Worm (Caenorhabditis elegans) whole organism, early embryonic: Measurements from ENCODE around the gene phlp-2.

Experiments
- B0310.2 ChIP-seq: sonication (generic microtip); optimal IDR thresholded peaks from 2 replicates; lab custom pipeline; 2016; ENCODE audit warnings: mild to moderate bottlenecking, missing genetic modification characterization, missing compliant biosample characterization
- F13C5.2 ChIP-seq: sonication (generic microtip); optimal IDR thresholded peaks from 2 replicates; lab custom pipeline; 2017; ENCODE audit warnings: mild to moderate bottlenecking, missing genetic modification characterization, inconsistent platforms, missing compliant biosample characterization
- aly-1 ChIP-seq: sonication (generic microtip); optimal IDR thresholded peaks from 2 replicates; lab custom pipeline; 2016; ENCODE audit warnings: missing genetic modification characterization, missing compliant biosample characterization
- ama-1 ChIP-seq: fragments of 150-350 bp; optimal IDR thresholded peaks from 2 replicates; lab custom pipeline; 2014
- ceh-13 ChIP-seq: fragments of 200-800 bp; sonication (Bioruptor generic); optimal IDR thresholded peaks from 2 replicates; lab custom pipeline; 2018; ENCODE audit warnings: mild to moderate bottlenecking, missing genetic modification characterization, missing compliant biosample characterization
- ceh-36 ChIP-seq: sonication (generic microtip); optimal IDR thresholded peaks from 2 replicates; lab custom pipeline; 2016; ENCODE audit warnings: missing genetic modification characterization, inconsistent platforms, missing compliant biosample characterization
- ets-7 ChIP-seq: sonication (generic microtip); optimal IDR thresholded peaks from 2 replicates; lab custom pipeline; 2016; ENCODE audit warnings: missing genotype, missing genetic modification characterization, missing compliant biosample characterization
- flt-1 ChIP-seq: fragments of 200-800 bp; sonication (Bioruptor generic); IDR thresholded peaks from 2 replicates; pipeline ENCODE4 v1.3.6; 2022; ENCODE audit warnings: missing genetic modification characterization, missing compliant biosample characterization
- hmbx-1 ChIP-seq: sonication (generic microtip); optimal IDR thresholded peaks from 2 replicates; lab custom pipeline; 2016; ENCODE audit warnings: mild to moderate bottlenecking, missing genetic modification characterization, missing compliant biosample characterization
- hmg-4 ChIP-seq: fragments of 200-800 bp; sonication (Bioruptor generic); optimal IDR thresholded peaks from 2 replicates; lab custom pipeline; 2018; ENCODE audit warnings: mild to moderate bottlenecking, missing genetic modification characterization, missing compliant biosample characterization
- hnd-1 ChIP-seq: sonication (generic microtip); optimal IDR thresholded peaks from 2 replicates; lab custom pipeline; 2016; ENCODE audit warnings: missing genetic modification characterization, missing compliant biosample characterization
- pes-1 ChIP-seq: fragments of 200-800 bp; sonication (Bioruptor generic); IDR thresholded peaks from 2 replicates; pipeline ENCODE4 v1.3.6; 2022; ENCODE audit warnings: missing genetic modification reagents, missing genetic modification characterization, missing compliant biosample characterization
- scrt-1 ChIP-seq: fragments of 200-800 bp; sonication (Bioruptor generic); IDR thresholded peaks from 2 replicates; pipeline ENCODE4 v1.3.6; 2022; ENCODE audit warnings: missing genetic modification characterization, missing compliant biosample characterization
- sea-1 ChIP-seq: fragments of 200-800 bp; sonication (Bioruptor generic); conservative IDR thresholded peaks from 2 replicates; pipeline ENCODE4 v1.3.6; 2022; ENCODE audit warnings: missing genetic modification characterization, missing compliant biosample characterization
- tbx-11 ChIP-seq: fragments of 200-800 bp; sonication (Bioruptor generic); IDR thresholded peaks from 2 replicates; pipeline ENCODE4 v1.3.6; 2022; ENCODE audit warnings: missing genetic modification characterization, missing compliant biosample characterization
- tbx-37 ChIP-seq: fragments of 200-800 bp; sonication (Bioruptor generic); conservative IDR thresholded peaks from 2 replicates; pipeline ENCODE4 v1.3.6; 2022; ENCODE audit warnings: missing genetic modification reagents, missing genetic modification characterization, missing compliant biosample characterization
- tra-4 ChIP-seq: sonication (generic microtip); optimal IDR thresholded peaks from 2 replicates; lab custom pipeline; 2017; ENCODE audit warnings: missing genetic modification characterization, missing compliant biosample characterization

Gene phlp-2

DNA sequence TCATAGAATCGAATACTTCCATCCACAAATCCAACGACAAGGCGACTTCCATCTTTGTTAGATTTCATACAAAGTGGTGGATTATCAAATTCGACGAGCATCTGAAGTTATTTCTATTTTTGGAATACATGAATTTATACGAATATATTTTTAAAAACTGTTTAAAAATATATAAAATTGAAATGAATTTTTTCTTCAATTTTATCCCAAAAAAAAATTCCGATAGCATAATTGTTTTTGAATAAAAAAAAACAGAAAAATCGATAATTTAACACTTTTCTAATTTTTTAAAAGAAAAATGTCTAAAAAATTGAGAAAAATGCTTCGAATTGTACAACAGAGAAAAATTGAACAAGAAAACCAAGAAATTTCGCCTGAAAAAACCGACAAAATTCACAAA lies 38.3 kb downstream of the phlp-2 start, which contains the start of gene Y44F5A.1:
TSS of gene Y44F5A.1 (minus strand) at position 101 of the 400 bp plus-strand sequence.
- TF ChIP-seq ceh-36 (no peak), ets-7 (tag; lab: Kevin White, UChicago) (no peak), flt-1 (GFP tag; lab: Robert Waterston, UW) (no peak), pes-1 (GFP tag; lab: Robert Waterston, UW) (no peak), ceh-13 (GFP tag; lab: Kevin White, UChicago) (no peak), tbx-11 (GFP tag; lab: Robert Waterston, UW) (no peak), hmbx-1 (tag; lab: Kevin White, UChicago) (no peak), sea-1 (GFP tag; lab: Robert Waterston, UW) (no peak), aly-1 (tag; lab: Kevin White, UChicago) (no peak), ama-1 (lab: Kevin White, UChicago) (no peak), F13C5.2 (tag; lab: Kevin White, UChicago) (no peak), hmg-4 (GFP tag; lab: Kevin White, UChicago) (no peak), hnd-1 (tag; lab: Kevin White, UChicago) (no peak), tra-4 (tag; lab: Kevin White, UChicago) (no peak)

DNA sequence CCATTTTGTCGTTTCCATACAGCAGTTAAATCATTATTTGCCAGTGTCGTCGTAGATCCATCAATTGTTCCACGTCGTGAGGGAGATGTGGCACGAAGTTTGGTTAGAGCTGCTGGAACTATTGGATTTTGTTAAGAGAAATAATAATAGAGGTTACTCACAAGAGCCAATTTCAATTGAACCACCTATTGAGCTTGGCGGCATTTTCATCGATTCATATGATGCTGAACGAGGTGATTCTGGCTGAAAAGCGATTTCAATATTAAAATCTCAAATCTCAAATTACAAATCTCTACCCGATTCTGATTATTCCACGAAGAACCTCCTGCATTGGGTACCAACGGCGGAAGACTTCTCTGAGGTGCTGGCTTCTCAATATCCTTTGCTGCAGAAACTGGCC lies 48.6 kb downstream of the phlp-2 start:
- TF ChIP-seq ceh-13 (GFP tag; lab: Kevin White, UChicago) = no peak

DNA sequence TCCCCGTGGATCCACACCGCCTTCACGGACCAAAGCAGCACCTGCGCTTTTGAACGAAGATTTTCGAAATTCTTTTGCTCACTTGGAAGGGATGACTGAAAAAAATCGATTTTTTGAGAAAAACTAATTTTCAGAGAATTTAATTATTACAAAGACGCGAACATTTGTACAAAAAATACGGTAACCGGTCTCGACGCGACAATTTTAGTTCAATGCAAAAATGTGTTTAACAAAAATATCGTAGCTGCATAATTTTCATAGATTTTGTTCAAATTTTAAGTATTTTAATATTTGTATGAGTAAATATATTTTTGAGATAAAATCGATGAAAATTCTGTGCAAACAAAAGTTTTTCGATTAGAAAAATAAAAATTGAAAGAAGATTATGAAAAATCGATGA lies 53.8 kb downstream of the phlp-2 start, which contains the start of gene T08A11.1:
TSS of gene T08A11.1 (minus strand) at position 101 of the 400 bp plus-strand sequence.
- TF ChIP-seq ama-1 (lab: Kevin White, UChicago) = no peak
- no peak for TF ChIP-seq aly-1 (tag; lab: Kevin White, UChicago)
- TF ChIP-seq hnd-1 (tag; lab: Kevin White, UChicago) = no peak
- TF ChIP-seq scrt-1 (GFP tag; lab: Robert Waterston, UW) = no peak
- TF ChIP-seq hmbx-1 (tag; lab: Kevin White, UChicago) = no peak
- TF ChIP-seq B0310.2 (tag; lab: Kevin White, UChicago) = no peak

DNA sequence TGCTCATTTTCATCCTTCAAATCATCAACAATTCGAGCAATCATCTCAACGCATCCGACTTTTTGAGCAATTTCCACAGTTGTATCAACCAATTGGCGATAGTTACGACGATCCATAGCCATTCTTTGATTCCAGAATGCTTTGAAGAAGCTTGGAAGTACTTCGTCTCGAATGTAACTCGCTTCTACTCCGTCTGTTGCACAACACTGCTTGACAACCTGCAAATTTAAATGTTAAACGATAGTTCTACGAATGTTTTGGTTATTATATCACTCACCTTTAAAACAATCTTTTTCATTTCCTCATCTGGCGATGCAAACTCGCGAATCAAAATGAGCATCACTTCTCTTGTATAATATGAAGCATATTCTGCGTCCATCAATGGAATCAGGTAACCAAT lies 56.6 kb downstream of the phlp-2 start:
- TF ChIP-seq flt-1 (GFP tag; lab: Robert Waterston, UW) (no peak), hmg-4 (GFP tag; lab: Kevin White, UChicago) (no peak), F13C5.2 (tag; lab: Kevin White, UChicago) (no peak), ets-7 (tag; lab: Kevin White, UChicago) (no peak), ceh-36 (no peak), hnd-1 (tag; lab: Kevin White, UChicago) (no peak), ama-1 (lab: Kevin White, UChicago) (no peak), tbx-37 (no peak), ceh-13 (GFP tag; lab: Kevin White, UChicago) (no peak), B0310.2 (tag; lab: Kevin White, UChicago) (no peak), pes-1 (GFP tag; lab: Robert Waterston, UW) (no peak), hmbx-1 (tag; lab: Kevin White, UChicago) (no peak), scrt-1 (GFP tag; lab: Robert Waterston, UW) (no peak)
